Fruit fly (Drosophila melanogaster): Measurements from ENCODE around the gene CG45079.

DNA sequence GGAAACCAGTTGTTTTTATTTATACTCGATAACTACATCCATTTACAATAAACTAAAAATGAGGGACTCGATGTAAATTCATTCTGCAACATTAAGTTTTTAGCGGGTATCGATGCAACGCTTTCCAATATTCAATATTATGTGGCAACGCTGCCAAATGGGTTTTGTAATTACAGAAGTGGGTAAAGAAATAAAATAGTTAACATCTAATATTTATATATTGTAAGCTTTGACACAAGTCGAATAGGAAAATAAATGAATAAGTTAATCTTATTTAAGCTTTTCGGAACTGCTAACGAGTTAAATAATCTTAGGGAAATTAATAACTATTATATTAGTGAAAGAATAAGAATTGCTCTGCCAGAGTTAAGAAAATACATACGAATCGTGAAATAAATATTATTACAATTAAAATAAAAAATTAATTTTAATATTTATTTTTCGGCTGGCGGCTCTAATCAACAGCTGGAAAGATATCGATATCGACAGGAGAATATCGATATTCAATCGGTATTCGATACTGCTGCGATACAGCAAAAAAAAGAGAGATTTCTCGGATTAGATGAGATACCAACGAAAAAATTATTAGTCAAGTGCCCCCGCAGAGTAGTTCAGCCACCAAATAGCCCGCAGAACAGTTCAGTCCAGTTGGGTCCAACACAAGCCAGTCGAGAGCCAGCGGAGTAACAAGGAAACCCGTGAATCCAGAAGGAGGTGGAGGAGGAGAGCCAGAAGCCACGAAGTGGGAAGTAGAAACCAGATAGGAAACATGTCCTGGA lies 39.1 kb upstream of the CG45079 start, which contains the start of gene GckIII:
- TF ChIP-seq psq (optimal IDR thresholded peaks at IDR 0.05) (no peak), CG8478 (optimal IDR thresholded peaks at IDR 0.05) (no peak), pan (optimal IDR thresholded peaks at IDR 0.05) (no peak)
